Worm (Caenorhabditis elegans) whole organism, L1 larva: Measurements from ENCODE around the gene nspg-7.2.

ENCODE experiments used
- F16B12.6 ChIP-seq: fragments of 150-350 bp; optimal IDR thresholded peaks from 2 replicates; lab custom pipeline; 2014; ENCODE audit warnings: missing biosample characterization, missing genetic modification characterization
- aha-1 ChIP-seq: fragments of 150-350 bp; optimal IDR thresholded peaks from 2 replicates; lab custom pipeline; 2014; ENCODE audit warnings: missing biosample characterization, missing genetic modification characterization
- aly-2 ChIP-seq: fragments of 150-350 bp; optimal IDR thresholded peaks from 2 replicates; lab custom pipeline; 2014; ENCODE audit warnings: missing biosample characterization, missing genetic modification characterization
- blmp-1 ChIP-seq: fragments of 150-350 bp; optimal IDR thresholded peaks from 2 replicates; lab custom pipeline; 2014; ENCODE audit warnings: missing biosample characterization, missing genetic modification characterization
- ceh-8 ChIP-seq: fragments of 200-800 bp; sonication (Bioruptor generic); optimal IDR thresholded peaks from 2 replicates; lab custom pipeline; 2018; ENCODE audit warnings: mild to moderate bottlenecking, missing genetic modification characterization, moderate library complexity, missing compliant biosample characterization
- ceh-90 ChIP-seq: sonication (generic microtip); optimal IDR thresholded peaks from 2 replicates; lab custom pipeline; 2016; ENCODE audit warnings: missing genetic modification characterization, missing compliant biosample characterization
- dsc-1 ChIP-seq: sonication (generic microtip); optimal IDR thresholded peaks from 2 replicates; lab custom pipeline; 2016; ENCODE audit warnings: mild to moderate bottlenecking, missing genetic modification characterization, missing compliant biosample characterization
- efl-1 ChIP-seq, 4 experiments: fragments of 150-350 bp; optimal IDR thresholded peaks in 3 of 4; peaks in 1 of 4; 1 replicate in 1 of 4; 2 replicates in 3 of 4; lab custom pipeline; 2014; ENCODE audit warnings: missing biosample characterization in 2 of 4, missing genetic modification characterization in 2 of 4, missing genetic modification reagents in 2 of 4
- efl-3 ChIP-seq: fragments of 200-800 bp; sonication (Bioruptor generic); optimal IDR thresholded peaks from 2 replicates; lab custom pipeline; 2018; ENCODE audit warnings: mild to moderate bottlenecking, missing genetic modification characterization, missing compliant biosample characterization
- egl-13 ChIP-seq: sonication (generic microtip); optimal IDR thresholded peaks from 2 replicates; lab custom pipeline; 2016; ENCODE audit warnings: missing genotype, missing genetic modification reagents, missing genetic modification characterization, missing compliant biosample characterization
- fkh-8 ChIP-seq: sonication (generic microtip); optimal IDR thresholded peaks from 2 replicates; lab custom pipeline; 2016; ENCODE audit warnings: mild to moderate bottlenecking, missing genetic modification characterization, missing compliant biosample characterization
- fos-1 ChIP-seq: fragments of 150-350 bp; optimal IDR thresholded peaks from 2 replicates; lab custom pipeline; 2014; ENCODE audit warnings: missing biosample characterization, missing genetic modification characterization
- hlh-4 ChIP-seq: sonication (generic microtip); optimal IDR thresholded peaks from 2 replicates; lab custom pipeline; 2016; ENCODE audit warnings: mild to moderate bottlenecking, missing genetic modification characterization, missing compliant biosample characterization
- irx-1 ChIP-seq: sonication (generic microtip); optimal IDR thresholded peaks from 2 replicates; lab custom pipeline; 2016; ENCODE audit warnings: missing genetic modification characterization, missing compliant biosample characterization
- isw-1 ChIP-seq: fragments of 200-800 bp; sonication (Bioruptor generic); IDR thresholded peaks from 2 replicates; pipeline ENCODE4 v1.3.6; 2022; ENCODE audit warnings: missing genetic modification characterization, missing compliant biosample characterization
- jun-1 ChIP-seq: fragments of 150-350 bp; optimal IDR thresholded peaks from 2 replicates; lab custom pipeline; 2014; ENCODE audit warnings: missing biosample characterization, missing genetic modification reagents, missing genetic modification characterization
- lin-15B ChIP-seq: fragments of 150-350 bp; sonication (generic microtip); optimal IDR thresholded peaks from 3 replicates; lab custom pipeline; 2014; ENCODE audit warnings: missing biosample characterization, missing genetic modification characterization
- lin-35 ChIP-seq, 2 experiments: fragments of 150-350 bp; optimal IDR thresholded peaks; 2 replicates each; lab custom pipeline; 2014; ENCODE audit warnings: missing biosample characterization in 2 of 2, missing genetic modification characterization in 2 of 2, missing genetic modification reagents in 2 of 2
- lin-39 ChIP-seq: fragments of 150-350 bp; optimal IDR thresholded peaks from 2 replicates; lab custom pipeline; 2014; ENCODE audit warnings: missing biosample characterization, missing genetic modification reagents, missing genetic modification characterization
- mab-9 ChIP-seq: fragments of 200-800 bp; sonication (Bioruptor generic); IDR thresholded peaks from 2 replicates; pipeline ENCODE4 v1.3.6; 2022; ENCODE audit warnings: missing genetic modification reagents, missing genetic modification characterization, missing compliant biosample characterization
- mdl-1 ChIP-seq, 2 experiments: fragments of 150-350 bp; optimal IDR thresholded peaks; 2 replicates each; lab custom pipeline; 2014 to 2017; ENCODE audit warnings: missing biosample characterization in 2 of 2, missing genetic modification characterization in 2 of 2, inconsistent platforms in 1 of 2
- nhr-12 ChIP-seq: sonication (generic microtip); optimal IDR thresholded peaks from 2 replicates; lab custom pipeline; 2017; ENCODE audit warnings: missing biosample characterization, missing genetic modification characterization
- nhr-20 ChIP-seq: sonication (generic microtip); optimal IDR thresholded peaks from 2 replicates; lab custom pipeline; 2016; ENCODE audit warnings: mild to moderate bottlenecking, missing genetic modification characterization, missing compliant biosample characterization
- nhr-28 ChIP-seq: fragments of 150-350 bp; optimal IDR thresholded peaks from 2 replicates; lab custom pipeline; 2014; ENCODE audit warnings: missing biosample characterization, missing genetic modification characterization
- nhr-47 ChIP-seq: sonication (generic microtip); optimal IDR thresholded peaks from 2 replicates; lab custom pipeline; 2016; ENCODE audit warnings: mild to moderate bottlenecking, missing genetic modification characterization, moderate library complexity, missing compliant biosample characterization
- nhr-71 ChIP-seq: sonication (generic microtip); optimal IDR thresholded peaks from 2 replicates; lab custom pipeline; 2016; ENCODE audit warnings: mild to moderate bottlenecking, missing genetic modification characterization, moderate library complexity, missing compliant biosample characterization
- nhr-84 ChIP-seq: sonication (generic microtip); optimal IDR thresholded peaks from 2 replicates; lab custom pipeline; 2017; ENCODE audit warnings: missing biosample characterization, missing genetic modification characterization
- nhr-85 ChIP-seq: sonication (generic microtip); peaks from one replicate; lab custom pipeline; 2016; ENCODE audit warnings: missing genetic modification characterization, inconsistent platforms, missing compliant biosample characterization
- nhr-90 ChIP-seq: sonication (generic microtip); optimal IDR thresholded peaks from 2 replicates; lab custom pipeline; 2016; ENCODE audit warnings: mild to moderate bottlenecking, missing genetic modification characterization, missing compliant biosample characterization; ENCODE audit not compliant: poor library complexity
- pag-3 ChIP-seq: sonication (generic microtip); optimal IDR thresholded peaks from 2 replicates; lab custom pipeline; 2017; ENCODE audit warnings: missing genetic modification characterization, mild to moderate bottlenecking, missing compliant biosample characterization, antibody characterized with exemption, borderline replicate concordance; ENCODE audit not compliant: insufficient read depth
- pax-3 ChIP-seq: fragments of 200-800 bp; sonication (Bioruptor generic); optimal IDR thresholded peaks from 2 replicates; lab custom pipeline; 2018; ENCODE audit warnings: mild to moderate bottlenecking, missing genetic modification characterization, moderate library complexity, missing compliant biosample characterization
- pqm-1 ChIP-seq: sonication (generic microtip); optimal IDR thresholded peaks from 3 replicates; lab custom pipeline; 2017; ENCODE audit warnings: missing biosample characterization, missing genetic modification characterization
- skn-1 ChIP-seq: fragments of 150-350 bp; optimal IDR thresholded peaks from 2 replicates; lab custom pipeline; 2014; ENCODE audit warnings: missing biosample characterization, missing genetic modification characterization
- snpc-4 ChIP-seq: fragments of 150-350 bp; optimal IDR thresholded peaks from 2 replicates; lab custom pipeline; 2014; ENCODE audit warnings: missing biosample characterization, missing genetic modification characterization
- snu-23 ChIP-seq: sonication (generic microtip); optimal IDR thresholded peaks from 2 replicates; lab custom pipeline; 2016; ENCODE audit warnings: missing genetic modification characterization, missing compliant biosample characterization
- sox-4 ChIP-seq: sonication (generic microtip); optimal IDR thresholded peaks from 2 replicates; lab custom pipeline; 2016; ENCODE audit warnings: missing genetic modification characterization, missing compliant biosample characterization
- sup-37 ChIP-seq: fragments of 200-800 bp; sonication (Bioruptor generic); optimal IDR thresholded peaks from 2 replicates; lab custom pipeline; 2018; ENCODE audit warnings: mild to moderate bottlenecking, missing genetic modification characterization, missing compliant biosample characterization
- tbx-2 ChIP-seq: sonication (generic microtip); optimal IDR thresholded peaks from 2 replicates; lab custom pipeline; 2016; ENCODE audit warnings: missing genetic modification characterization, missing compliant biosample characterization
- tlp-1 ChIP-seq: fragments of 150-350 bp; optimal IDR thresholded peaks from 2 replicates; lab custom pipeline; 2014; ENCODE audit warnings: missing biosample characterization, missing genetic modification characterization
- unc-30 ChIP-seq: sonication (generic microtip); optimal IDR thresholded peaks from 2 replicates; lab custom pipeline; 2017; ENCODE audit warnings: missing biosample characterization, missing genetic modification characterization
- unc-62 ChIP-seq: fragments of 150-350 bp; optimal IDR thresholded peaks from 2 replicates; lab custom pipeline; 2014; ENCODE audit warnings: missing biosample characterization, missing genetic modification reagents, missing genetic modification characterization
- vab-15 ChIP-seq: sonication (generic microtip); optimal IDR thresholded peaks from 2 replicates; lab custom pipeline; 2017; ENCODE audit warnings: missing genotype, mild to moderate bottlenecking, missing genetic modification characterization, missing compliant biosample characterization
- ztf-11 ChIP-seq, 2 experiments: sonication (generic microtip); optimal IDR thresholded peaks; 2 replicates each; lab custom pipeline; 2016 to 2017; ENCODE audit warnings: missing genetic modification characterization in 2 of 2, missing biosample characterization in 1 of 2, missing compliant biosample characterization in 1 of 2

The nspg-7.2 gene

ce11 chrIII:3253736-3254135 lies 4.5 kb downstream of the nspg-7.2 start (continued):
- TF ChIP-seq mdl-1 (tag; optimal IDR thresholded peaks at IDR 0.05; lab: Kevin White, UChicago): no peak
- TF ChIP-seq snu-23: no peak
- TF ChIP-seq skn-1 (tag; lab: Kevin White, UChicago): no peak
- no peak for TF ChIP-seq aly-2 (tag; lab: Kevin White, UChicago)
- no peak for TF ChIP-seq pax-3 (tag; lab: Kevin White, UChicago)
- peak in 1 of 2 experiments; percentile 39 for TF ChIP-seq lin-35 (GFP tag; optimal IDR thresholded peaks at IDR 0.05; lab: Kevin White, UChicago)
- no peak for TF ChIP-seq egl-13 (tag; lab: Kevin White, UChicago)
- no peak for TF ChIP-seq sox-4 (tag; lab: Kevin White, UChicago)
- TF ChIP-seq tbx-2: no peak
- TF ChIP-seq unc-30 (tag; lab: Kevin White, UChicago): no peak
- peak; percentile 84 for TF ChIP-seq pqm-1
- TF ChIP-seq ceh-90 (tag; lab: Kevin White, UChicago): no peak
- TF ChIP-seq snpc-4 (tag; lab: Kevin White, UChicago): no peak
- TF ChIP-seq isw-1 (GFP tag; lab: Robert Waterston, UW): no peak
- no peak for TF ChIP-seq unc-62 (GFP tag; lab: Kevin White, UChicago)

ce11 chrIII:3253043-3253442 lies 5.2 kb downstream of the nspg-7.2 start, which contains the start of gene Y53G8AL.3:
Y53G8AL.3 (minus strand) TSS chrIII:3253143.
- TF ChIP-seq lin-39 (tag; lab: Kevin White, UChicago) (no peak), F16B12.6 (tag; lab: Kevin White, UChicago) (no peak), tlp-1 (no peak), nhr-12 (no peak)
- TF ChIP-seq, all 84 proteins: peak for 0

ce11 chrIII:3250596-3251112 lies 7.6 kb downstream of the nspg-7.2 start, which contains the start of gene Y53G8AL.4:
Y53G8AL.4 (minus strand) TSS chrIII:3250646.
- TF ChIP-seq efl-1 (optimal IDR thresholded peaks at IDR 0.05; lab: Kevin White, UChicago) (no peak), efl-1 (GFP tag; optimal IDR thresholded peaks at IDR 0.05 in 1 of 2; lab: Kevin White, UChicago) (peak in 1 of 2 experiments; percentile 92), blmp-1 (tag; lab: Kevin White, UChicago) (no peak)

DNA sequence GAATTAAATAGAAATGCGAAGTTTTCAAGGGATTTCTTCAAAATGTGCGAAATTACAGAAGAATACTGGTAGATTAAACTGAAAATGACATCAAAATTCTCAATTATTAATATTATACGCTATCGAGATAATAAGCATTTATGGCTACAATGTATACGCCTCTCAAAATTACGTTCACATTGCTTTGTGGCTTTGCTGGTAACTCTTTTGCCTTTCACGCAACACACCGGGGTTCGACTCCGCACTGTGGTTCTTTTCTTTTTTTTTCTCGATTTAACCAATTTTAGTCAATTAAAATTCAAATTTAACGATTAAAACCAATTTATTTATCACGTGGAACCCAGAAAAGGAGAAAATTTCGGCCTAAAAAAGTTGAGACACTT lies 9.2 kb downstream of the nspg-7.2 start:
- TF ChIP-seq snu-23 (no peak), nhr-85 (peak; percentile 64), nhr-47 (peak; percentile 21), ztf-11 (tag; optimal IDR thresholded peaks at IDR 0.05; lab: Kevin White, UChicago) (peak in 1 of 2 experiments; percentile 18), irx-1 (tag; lab: Kevin White, UChicago) (peak; percentile 32), efl-1 (optimal IDR thresholded peaks at IDR 0.05; lab: Kevin White, UChicago) (no peak), efl-1 (GFP tag; optimal IDR thresholded peaks at IDR 0.05 in 1 of 2; lab: Kevin White, UChicago) (peak in 1 of 2 experiments; percentile 52), lin-35 (GFP tag; optimal IDR thresholded peaks at IDR 0.05; lab: Kevin White, UChicago) (no peak), nhr-20 (tag; lab: Kevin White, UChicago) (no peak), vab-15 (tag; lab: Kevin White, UChicago) (no peak), nhr-90 (tag; lab: Kevin White, UChicago) (peak; percentile 56), mab-9 (GFP tag; lab: Robert Waterston, UW) (no peak)

ce11 chrIII:3248307-3249037 lies 9.7 kb downstream of the nspg-7.2 start, which contains the start of gene nduf-9:
nduf-9 (minus strand) TSS chrIII:3248575.
- TF ChIP-seq dsc-1 (tag; lab: Kevin White, UChicago) (no peak), fos-1 (tag; lab: Kevin White, UChicago) (no peak), pag-3 (no peak), nhr-47 (no peak), vab-15 (tag; lab: Kevin White, UChicago) (no peak), irx-1 (tag; lab: Kevin White, UChicago) (no peak), ceh-8 (GFP tag; lab: Kevin White, UChicago) (no peak), snpc-4 (tag; lab: Kevin White, UChicago) (no peak), efl-3 (GFP tag; lab: Kevin White, UChicago) (no peak), jun-1 (no peak), F16B12.6 (tag; lab: Kevin White, UChicago) (peak; percentile 96), nhr-84 (tag; lab: Kevin White, UChicago) (no peak), nhr-28 (tag; lab: Kevin White, UChicago) (no peak), fkh-8 (tag; lab: Kevin White, UChicago) (peak; percentile 34), aha-1 (tag; lab: Kevin White, UChicago) (no peak), sup-37 (no peak), nhr-71 (no peak), lin-15B (tag; lab: Kevin White, UChicago) (no peak), hlh-4 (tag; lab: Kevin White, UChicago) (no peak)
